Fruit fly (Drosophila melanogaster): Measurements from ENCODE around the gene Dus4.

Gene Dus4

DNA sequence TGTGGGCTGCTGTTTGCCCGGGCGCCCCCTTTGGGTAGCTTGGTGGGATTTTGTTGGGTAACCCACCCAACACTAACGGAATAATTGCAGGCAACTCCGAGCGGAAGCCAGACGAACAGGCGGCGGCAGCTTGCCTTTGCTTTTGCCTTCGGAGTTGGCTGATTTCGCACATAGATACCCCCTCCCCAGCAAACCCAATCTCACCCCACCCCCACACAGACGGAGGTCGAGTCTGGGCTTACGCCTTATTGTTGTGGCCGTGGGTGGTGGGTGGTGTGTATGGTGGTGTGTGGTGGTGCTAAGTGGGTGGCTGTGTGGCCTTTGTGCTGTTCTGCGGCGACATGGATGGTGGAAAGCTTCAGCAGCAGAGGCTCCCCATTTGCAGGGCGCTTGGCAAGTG lies 47.5 kb upstream of the Dus4 start (continued):
- TF ChIP-seq CG30431 (GFP tag; optimal IDR thresholded peaks at IDR 0.05) = no peak
- no peak for TF ChIP-seq fd96Cb (tag; optimal IDR thresholded peaks at IDR 0.05)
- TF ChIP-seq CG13894 (tag; optimal IDR thresholded peaks at IDR 0.05) = peak; percentile 49
- no peak for TF ChIP-seq CG17802 (tag; optimal IDR thresholded peaks at IDR 0.05)
- no peak for TF ChIP-seq CG3838 (GFP tag; optimal IDR thresholded peaks at IDR 0.05)
- no peak for TF ChIP-seq H15 (GFP tag; IDR thresholded peaks at IDR 0.05)
- TF ChIP-seq bigmax (GFP tag; optimal IDR thresholded peaks at IDR 0.05) = no peak
- TF ChIP-seq Adf1 (GFP tag; IDR thresholded peaks at IDR 0.05) = peak; percentile 7; the same call in 1 of the 2 replicates
- TF ChIP-seq Pdp1 (GFP tag; optimal IDR thresholded peaks at IDR 0.05) = no peak

DNA sequence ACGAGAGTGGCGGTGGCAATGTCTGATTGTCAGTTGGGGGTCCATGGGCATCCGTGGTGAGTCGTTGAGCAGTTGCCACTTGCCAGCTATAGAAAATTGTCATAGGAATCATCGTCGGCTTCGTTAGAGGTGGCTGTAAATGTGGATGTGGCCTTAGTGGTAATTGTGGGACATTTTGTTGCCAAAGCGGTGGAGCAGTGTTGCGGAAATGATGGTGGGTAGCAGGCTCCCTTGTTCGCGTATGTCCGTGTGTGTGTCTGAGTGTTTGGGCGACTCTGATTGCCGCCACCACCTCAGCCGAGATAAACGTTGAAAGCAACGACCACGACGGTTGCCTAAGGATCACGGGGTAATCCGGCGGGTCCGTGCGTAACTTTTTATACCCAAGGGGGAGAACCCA lies 46.0 kb upstream of the Dus4 start:
- TF ChIP-seq Hey (tag; optimal IDR thresholded peaks at IDR 0.05) = peak; percentile 42
- peak; percentile 91 for TF ChIP-seq abd-A (tag; optimal IDR thresholded peaks at IDR 0.05)
- no peak for TF ChIP-seq CG9609 (GFP tag; optimal IDR thresholded peaks at IDR 0.05)
- peak; percentile 23 for TF ChIP-seq CG10543 (GFP tag; optimal IDR thresholded peaks at IDR 0.05)
- TF ChIP-seq CG18599 (GFP tag; optimal IDR thresholded peaks at IDR 0.05) = peak; percentile 8
- no peak for TF ChIP-seq Bdp1 (GFP tag; optimal IDR thresholded peaks at IDR 0.05)
- no peak for TF ChIP-seq aop (GFP tag; IDR thresholded peaks at IDR 0.05)
- TF ChIP-seq tio (GFP tag; optimal IDR thresholded peaks at IDR 0.05) = no peak
- TF ChIP-seq CG6813 (GFP tag; optimal IDR thresholded peaks at IDR 0.05) = no peak
- TF ChIP-seq twi (tag; optimal IDR thresholded peaks at IDR 0.05) = no peak
- peak; percentile 18 for TF ChIP-seq lab (GFP tag; optimal IDR thresholded peaks at IDR 0.05)

DNA sequence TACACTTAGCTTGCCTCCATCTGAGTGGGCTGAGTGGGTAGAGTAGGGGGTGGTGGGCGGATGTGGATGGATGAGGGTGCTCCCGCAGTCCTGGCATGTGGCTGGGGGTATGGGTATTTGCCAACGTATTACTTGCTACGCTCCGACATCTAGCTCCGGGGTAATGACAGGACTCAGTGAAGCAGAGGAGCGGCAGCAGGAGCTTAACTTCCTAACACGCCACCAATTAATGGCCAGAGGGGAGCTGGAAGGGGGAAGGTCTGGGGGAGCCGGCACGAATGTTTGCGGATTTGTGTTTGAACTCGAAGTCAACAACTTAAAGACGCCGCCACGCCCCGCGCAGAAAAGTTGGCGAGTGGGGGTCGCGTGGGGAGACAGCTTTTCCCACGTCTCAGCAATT lies 44.8 kb upstream of the Dus4 start:
- TF ChIP-seq Adf1 (GFP tag; IDR thresholded peaks at IDR 0.05) (peak; percentile 34; the same call in 1 of the 2 replicates), Hey (tag; optimal IDR thresholded peaks at IDR 0.05) (peak; percentile 92), nerfin-1 (tag; optimal IDR thresholded peaks at IDR 0.05) (peak; percentile 19), mirr (GFP tag; optimal IDR thresholded peaks at IDR 0.05) (peak; percentile 73), Ets65A (GFP tag) (peak; percentile 69), CG9797 (GFP tag; optimal IDR thresholded peaks at IDR 0.05) (no peak), CG18599 (GFP tag; optimal IDR thresholded peaks at IDR 0.05) (peak; percentile 53), chn (GFP tag; optimal IDR thresholded peaks at IDR 0.05) (no peak), Ptx1 (GFP tag; IDR thresholded peaks at IDR 0.05) (0 out of 2 replicates have a peak, but pooled peaks have one; percentile 18), Hr51 (GFP tag; optimal IDR thresholded peaks at IDR 0.05) (peak in 1 of 2 experiments; percentile 5), CG12071 (GFP tag; optimal IDR thresholded peaks at IDR 0.05) (peak; percentile 22), CG5953 (GFP tag; IDR thresholded peaks at IDR 0.05) (no peak), Med (GFP tag) (peak; percentile 7), crol (GFP tag; IDR thresholded peaks at IDR 0.05) (peak; percentile 70), rib (GFP tag; IDR thresholded peaks at IDR 0.05) (no peak), oc (tag; optimal IDR thresholded peaks at IDR 0.05) (peak; percentile 32), CG10543 (GFP tag; optimal IDR thresholded peaks at IDR 0.05) (peak; percentile 74), ci (GFP tag; IDR thresholded peaks at IDR 0.05) (0 out of 3 replicates have a peak, but pooled peaks have one; percentile 15), abd-A (tag; optimal IDR thresholded peaks at IDR 0.05) (peak; percentile 92), sd (tag; optimal IDR thresholded peaks at IDR 0.05) (peak; percentile 4), CG6175 (GFP tag; IDR thresholded peaks at IDR 0.05) (no peak)

DNA sequence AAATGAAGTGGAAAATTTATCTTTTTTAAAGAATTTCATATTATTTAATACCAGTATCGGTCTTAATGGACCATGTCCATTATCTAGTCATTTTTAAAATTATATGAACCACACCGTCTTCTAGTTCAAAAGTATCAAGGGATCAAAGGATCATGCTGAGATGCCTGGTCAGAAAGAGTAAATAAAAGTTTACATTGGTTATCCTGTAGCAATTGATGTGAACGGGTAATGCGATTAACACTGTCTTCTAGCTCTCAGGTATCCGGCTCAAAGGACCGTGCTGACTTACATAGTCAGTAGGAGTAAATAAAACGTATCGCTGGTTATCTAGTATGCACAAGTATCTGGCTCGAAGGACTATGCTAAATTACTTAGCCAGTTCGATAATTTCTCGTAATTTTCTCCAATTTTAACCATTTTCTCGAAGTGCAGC lies 43.9 kb upstream of the Dus4 start:
- peak; percentile 33 for TF ChIP-seq lab (GFP tag; optimal IDR thresholded peaks at IDR 0.05)
- peak; percentile 28 for TF ChIP-seq HLH54F (GFP tag; optimal IDR thresholded peaks at IDR 0.05)
- TF ChIP-seq lilli (GFP tag; optimal IDR thresholded peaks at IDR 0.05) = peak; percentile 44
- TF ChIP-seq ind (GFP tag; optimal IDR thresholded peaks at IDR 0.05) = peak; percentile 25
- TF ChIP-seq Scr (GFP tag; IDR thresholded peaks at IDR 0.05; ENCODE audit: partially characterized antibody) = no peak
- peak; percentile 43 for TF ChIP-seq CG13424 (tag; optimal IDR thresholded peaks at IDR 0.05)
- peak; percentile 3 for TF ChIP-seq CG12769 (tag; optimal IDR thresholded peaks at IDR 0.05)
- peak; percentile 39 for TF ChIP-seq Hand (GFP tag; optimal IDR thresholded peaks at IDR 0.05)
- TF ChIP-seq nmo (GFP tag; optimal IDR thresholded peaks at IDR 0.05) = peak; percentile 15
- peak; percentile 44; the same call in 1 of the 2 replicates for TF ChIP-seq Ptx1 (GFP tag; IDR thresholded peaks at IDR 0.05)
- TF ChIP-seq grau (tag; optimal IDR thresholded peaks at IDR 0.05) = peak; percentile 27
- peak; percentile 61 for TF ChIP-seq CoRest (tag; optimal IDR thresholded peaks at IDR 0.05)
- peak; percentile 23 for TF ChIP-seq Hsf (GFP tag; optimal IDR thresholded peaks at IDR 0.05)

Data from whole organism, embryonic.